Worm (Caenorhabditis elegans) whole organism, L4 larva: Measurements from ENCODE around the gene knl-1.

Source experiments
- T20F7.1 ChIP-seq: fragments of 200-800 bp; sonication (Bioruptor generic); optimal IDR thresholded peaks from 2 replicates; lab custom pipeline; 2018; ENCODE audit warnings: mild to moderate bottlenecking, missing genetic modification characterization, missing compliant biosample characterization
- Y105C5A.15 ChIP-seq: fragments of 200-800 bp; sonication (Bioruptor generic); IDR thresholded peaks from 2 replicates; pipeline ENCODE4 v1.3.6; 2022; ENCODE audit warnings: missing genetic modification characterization, missing compliant biosample characterization
- Y48G9A.11 ChIP-seq: fragments of 200-800 bp; sonication (Bioruptor generic); IDR thresholded peaks from 2 replicates; pipeline ENCODE4 v1.3.6; 2022; ENCODE audit warnings: missing genetic modification reagents, missing genetic modification characterization, missing compliant biosample characterization
- Y5F2A.4 ChIP-seq: fragments of 200-800 bp; sonication (Bioruptor generic); optimal IDR thresholded peaks from 2 replicates; lab custom pipeline; 2018; ENCODE audit warnings: mild to moderate bottlenecking, missing genetic modification characterization, missing compliant biosample characterization
- Y75B8A.6 ChIP-seq: fragments of 200-800 bp; sonication (Bioruptor generic); IDR thresholded peaks from 2 replicates; pipeline ENCODE4 v1.3.6; 2022; ENCODE audit warnings: missing genetic modification reagents, missing genetic modification characterization, missing compliant biosample characterization
- arid-1 ChIP-seq: fragments of 200-800 bp; sonication (Bioruptor generic); conservative IDR thresholded peaks from 2 replicates; pipeline ENCODE4 v1.3.6; 2022; ENCODE audit warnings: missing genetic modification reagents, missing genetic modification characterization, missing compliant biosample characterization
- ceh-62 ChIP-seq: sonication (generic microtip); optimal IDR thresholded peaks from 2 replicates; lab custom pipeline; 2017; ENCODE audit warnings: missing biosample characterization, missing genetic modification characterization
- ces-1 ChIP-seq: fragments of 150-350 bp; sonication (generic microtip); optimal IDR thresholded peaks from 4 replicates; lab custom pipeline; 2014; ENCODE audit warnings: missing biosample characterization, missing genetic modification reagents, missing genetic modification characterization
- daf-19 ChIP-seq: fragments of 200-800 bp; sonication (Bioruptor generic); conservative IDR thresholded peaks from 2 replicates; pipeline ENCODE4 v1.3.6; 2022; ENCODE audit warnings: missing genetic modification characterization, missing compliant biosample characterization
- daf-8 ChIP-seq: fragments of 200-800 bp; sonication (Bioruptor generic); IDR thresholded peaks from 2 replicates; pipeline ENCODE4 v1.3.6; 2022; ENCODE audit warnings: missing genetic modification characterization, missing compliant biosample characterization
- dmd-9 ChIP-seq: fragments of 200-800 bp; sonication (Bioruptor generic); IDR thresholded peaks from 2 replicates; pipeline ENCODE4 v1.3.6; 2022; ENCODE audit warnings: missing genetic modification reagents, missing genetic modification characterization, missing compliant biosample characterization
- dpl-1 ChIP-seq: fragments of 150-350 bp; optimal IDR thresholded peaks from 2 replicates; lab custom pipeline; 2014; ENCODE audit warnings: missing biosample characterization, missing genetic modification reagents, missing genetic modification characterization
- egl-43 ChIP-seq: fragments of 200-800 bp; sonication (Bioruptor generic); IDR thresholded peaks from 2 replicates; pipeline ENCODE4 v1.3.6; 2022; ENCODE audit warnings: missing genetic modification reagents, missing genetic modification characterization, missing compliant biosample characterization
- fkh-10 ChIP-seq: fragments of 150-350 bp; optimal IDR thresholded peaks from 2 replicates; lab custom pipeline; 2014; ENCODE audit warnings: missing biosample characterization, missing genetic modification reagents, missing genetic modification characterization
- hif-1 ChIP-seq, 2 experiments: sonication (generic microtip); optimal IDR thresholded peaks; 2 replicates each; lab custom pipeline; 2016 to 2017; ENCODE audit warnings: missing compliant biosample characterization in 2 of 2, missing genetic modification characterization in 2 of 2, missing genetic modification reagents in 2 of 2, missing genotype in 2 of 2, mild to moderate bottlenecking in 1 of 2
- hlh-30 ChIP-seq: sonication (generic microtip); optimal IDR thresholded peaks from 2 replicates; lab custom pipeline; 2017; ENCODE audit warnings: antibody characterized with exemption, mild to moderate bottlenecking, missing genetic modification characterization, missing compliant biosample characterization; ENCODE audit not compliant: insufficient read depth
- lim-7 ChIP-seq: fragments of 200-800 bp; sonication (Bioruptor generic); IDR thresholded peaks from 2 replicates; pipeline ENCODE4 v1.3.6; 2022; ENCODE audit warnings: missing genetic modification characterization, missing compliant biosample characterization
- lin-13 ChIP-seq: fragments of 150-350 bp; optimal IDR thresholded peaks from 2 replicates; lab custom pipeline; 2014; ENCODE audit warnings: missing biosample characterization, missing genetic modification reagents, missing genetic modification characterization
- lin-15B ChIP-seq: fragments of 150-350 bp; sonication (generic microtip); optimal IDR thresholded peaks from 3 replicates; lab custom pipeline; 2014; ENCODE audit warnings: missing biosample characterization, missing genetic modification characterization
- lin-38 ChIP-seq: fragments of 200-800 bp; sonication (Bioruptor generic); IDR thresholded peaks from 2 replicates; pipeline ENCODE4 v1.3.6; 2022; ENCODE audit warnings: missing genetic modification reagents, missing genetic modification characterization, missing compliant biosample characterization
- lir-3 ChIP-seq: sonication (generic microtip); optimal IDR thresholded peaks from 2 replicates; lab custom pipeline; 2016; ENCODE audit warnings: mild to moderate bottlenecking, missing genetic modification characterization, missing compliant biosample characterization
- madf-5 ChIP-seq, 2 experiments: fragments of 200-800 bp; sonication (Bioruptor generic); IDR thresholded peaks; 2 replicates each; pipeline ENCODE4 v1.3.6; 2022; ENCODE audit warnings: missing compliant biosample characterization in 2 of 2, missing genetic modification characterization in 2 of 2
- madf-9 ChIP-seq: fragments of 200-800 bp; sonication (Bioruptor generic); conservative IDR thresholded peaks from 2 replicates; pipeline ENCODE4 v1.3.6; 2022; ENCODE audit warnings: missing genetic modification reagents, missing genetic modification characterization, missing compliant biosample characterization
- mes-2 ChIP-seq: sonication (generic microtip); optimal IDR thresholded peaks from 2 replicates; lab custom pipeline; 2016; ENCODE audit warnings: missing genotype, mild to moderate bottlenecking, missing genetic modification characterization, missing compliant biosample characterization; ENCODE audit not compliant: poor library complexity, severe bottlenecking
- nhr-28 ChIP-seq: fragments of 150-350 bp; optimal IDR thresholded peaks from 2 replicates; lab custom pipeline; 2014; ENCODE audit warnings: missing biosample characterization, missing genetic modification characterization
- nhr-76 ChIP-seq: fragments of 150-350 bp; optimal IDR thresholded peaks from 2 replicates; lab custom pipeline; 2014; ENCODE audit warnings: missing biosample characterization, missing genetic modification characterization
- sdz-12 ChIP-seq: fragments of 200-800 bp; sonication (Bioruptor generic); optimal IDR thresholded peaks from 2 replicates; lab custom pipeline; 2018; ENCODE audit warnings: mild to moderate bottlenecking, missing genetic modification characterization, missing compliant biosample characterization
- set-16 ChIP-seq: fragments of 200-800 bp; sonication (Bioruptor generic); IDR thresholded peaks from 2 replicates; pipeline ENCODE4 v1.3.6; 2022; ENCODE audit warnings: missing genetic modification reagents, missing genetic modification characterization, missing compliant biosample characterization
- tag-97 ChIP-seq: fragments of 200-800 bp; sonication (Bioruptor generic); IDR thresholded peaks from 2 replicates; pipeline ENCODE4 v1.3.6; 2022; ENCODE audit warnings: missing genetic modification characterization, missing compliant biosample characterization
- unc-62 ChIP-seq, 3 experiments: fragments of 150-350 bp in 1 of 3; sonication (generic microtip); optimal IDR thresholded peaks in 2 of 3; peaks in 1 of 3; 1 replicate in 1 of 3; 2 replicates in 2 of 3; lab custom pipeline; 2014 to 2017; ENCODE audit warnings: missing biosample characterization in 3 of 3, missing genetic modification characterization in 3 of 3, missing genetic modification reagents in 3 of 3, missing genotype in 1 of 3
- vab-7 ChIP-seq: fragments of 200-800 bp; sonication (Bioruptor generic); IDR thresholded peaks from 2 replicates; pipeline ENCODE4 v1.3.6; 2022; ENCODE audit warnings: missing genetic modification reagents, missing genetic modification characterization, missing compliant biosample characterization
- zag-1 ChIP-seq: fragments of 150-350 bp; optimal IDR thresholded peaks from 2 replicates; lab custom pipeline; 2014; ENCODE audit warnings: missing biosample characterization, missing genetic modification characterization
- zfp-3 ChIP-seq: fragments of 200-800 bp; sonication (Bioruptor generic); conservative IDR thresholded peaks from 2 replicates; pipeline ENCODE4 v1.3.6; 2022; ENCODE audit warnings: missing genetic modification reagents, missing genetic modification characterization, missing compliant biosample characterization
- ztf-7 ChIP-seq: fragments of 150-350 bp; optimal IDR thresholded peaks from 2 replicates; lab custom pipeline; 2014; ENCODE audit warnings: missing biosample characterization, missing genetic modification characterization

Gene knl-1

ce11 chrIII:8254938-8255337 is 4.5 kb downstream of the knl-1 start, which contains the start of gene F09G8.5:
F09G8.5 (plus strand) TSS chrIII:8254975.
- no peak for TF ChIP-seq Y48G9A.11
- no peak for TF ChIP-seq zfp-3
- TF ChIP-seq tag-97 (GFP tag; lab: Robert Waterston, UW), result no peak
- no peak for TF ChIP-seq dpl-1 (GFP tag; lab: Kevin White, UChicago)
- TF ChIP-seq dmd-9 (GFP tag; lab: Robert Waterston, UW), result no peak
- TF ChIP-seq ces-1 (GFP tag; lab: Kevin White, UChicago), result no peak
- no peak for TF ChIP-seq sdz-12 (GFP tag; lab: Kevin White, UChicago)
- no peak for TF ChIP-seq vab-7 (GFP tag; lab: Robert Waterston, UW)
- no peak for TF ChIP-seq Y75B8A.6 (GFP tag; lab: Robert Waterston, UW)
- TF ChIP-seq unc-62 (GFP tag; optimal IDR thresholded peaks at IDR 0.05 in 1 of 2; lab: Kevin White, UChicago), result no peak
- TF ChIP-seq unc-62 (tag; optimal IDR thresholded peaks at IDR 0.05; lab: Kevin White, UChicago), result no peak
- no peak for TF ChIP-seq zag-1
- no peak for TF ChIP-seq ztf-7 (tag; lab: Kevin White, UChicago)
- TF ChIP-seq Y5F2A.4, result no peak
- TF ChIP-seq hlh-30 (tag; lab: Kevin White, UChicago), result no peak
- TF ChIP-seq ceh-62, result no peak
- TF ChIP-seq daf-19, result no peak
- no peak for TF ChIP-seq madf-5 (GFP tag; IDR thresholded peaks at IDR 0.05; lab: Robert Waterston, UW)
- no peak for TF ChIP-seq nhr-28 (tag; lab: Kevin White, UChicago)

ce11 chrIII:8258045-8258444 is 7.6 kb downstream of the knl-1 start, which contains the start of gene ncr-2:
ncr-2 (plus strand) TSS chrIII:8258345.
- TF ChIP-seq nhr-76, result no peak
- TF ChIP-seq madf-9, result no peak
- no peak for TF ChIP-seq lin-15B
- no peak for TF ChIP-seq lim-7
- no peak for TF ChIP-seq fkh-10
- TF ChIP-seq Y105C5A.15, result no peak
- no peak for TF ChIP-seq lir-3 (tag; lab: Kevin White, UChicago)
- TF ChIP-seq, all 104 proteins: peak for 0

ce11 chrIII:8262599-8262998 is 12.2 kb downstream of the knl-1 start:
- TF ChIP-seq egl-43 (GFP tag; lab: Robert Waterston, UW) (0 out of 2 replicates have a peak, but pooled peaks have one; percentile 17), arid-1 (no peak), lin-38 (GFP tag; lab: Robert Waterston, UW) (0 out of 2 replicates have a peak, but pooled peaks have one; percentile 15), daf-8 (no peak), mes-2 (tag; lab: Kevin White, UChicago) (peak; percentile 10), sdz-12 (GFP tag; lab: Kevin White, UChicago) (peak; percentile 51), lin-13 (no peak), Y48G9A.11 (no peak), set-16 (peak; percentile 98)

ce11 chrIII:8263377-8263776 is 12.9 kb downstream of the knl-1 start, which contains the start of gene col-91:
col-91 (minus strand) TSS chrIII:8263664.
- no peak for TF ChIP-seq hif-1 (tag; optimal IDR thresholded peaks at IDR 0.05; lab: Kevin White, UChicago)
- peak; percentile 37 for TF ChIP-seq nhr-28 (tag; lab: Kevin White, UChicago)
- peak in 1 of 2 experiments; percentile 23 for TF ChIP-seq unc-62 (GFP tag; optimal IDR thresholded peaks at IDR 0.05 in 1 of 2; lab: Kevin White, UChicago)
- no peak for TF ChIP-seq unc-62 (tag; optimal IDR thresholded peaks at IDR 0.05; lab: Kevin White, UChicago)

- TF ChIP-seq lin-38 (GFP tag; lab: Robert Waterston, UW) (peak; percentile 94), madf-5 (GFP tag; IDR thresholded peaks at IDR 0.05; lab: Robert Waterston, UW) (no peak), mes-2 (tag; lab: Kevin White, UChicago) (peak; percentile 61), zag-1 (no peak), dpl-1 (GFP tag; lab: Kevin White, UChicago) (peak; percentile 31), T20F7.1 (GFP tag; lab: Kevin White, UChicago) (peak; percentile 29), hlh-30 (tag; lab: Kevin White, UChicago) (peak; percentile 2)
- TF ChIP-seq, all 104 proteins: peak for 5
These were observed 15.3 kb downstream of the knl-1 start, which contains the start of gene mrps-9 for ce11 chrIII:8265753-8266152. mrps-9 (plus strand) TSS chrIII:8266062.
